Worm (Caenorhabditis elegans) whole organism, L2 larva: Measurements from ENCODE around the gene F32D8.8.
A peak's percentile ranks its signal among the peaks of the same experiment; 100 is the strongest.

Source experiments
- C34F6.9 ChIP-seq: fragments of 150-350 bp; optimal IDR thresholded peaks from 2 replicates; lab custom pipeline; 2014; ENCODE audit warnings: missing biosample characterization, missing genetic modification characterization
- F13H6.1 ChIP-seq: sonication (generic microtip); optimal IDR thresholded peaks from 2 replicates; lab custom pipeline; 2016; ENCODE audit warnings: missing genetic modification characterization, missing compliant biosample characterization
- R02D3.7 ChIP-seq: fragments of 150-350 bp; optimal IDR thresholded peaks from 2 replicates; lab custom pipeline; 2014; ENCODE audit warnings: missing biosample characterization, missing genetic modification characterization
- Y55F3AM.14 ChIP-seq: fragments of 200-800 bp; sonication (Bioruptor generic); optimal IDR thresholded peaks from 2 replicates; lab custom pipeline; 2018; ENCODE audit warnings: mild to moderate bottlenecking, missing genetic modification characterization, missing compliant biosample characterization
- ZK546.5 ChIP-seq: sonication (generic microtip); optimal IDR thresholded peaks from 2 replicates; lab custom pipeline; 2017; ENCODE audit warnings: missing biosample characterization, missing genetic modification characterization
- alr-1 ChIP-seq: fragments of 150-350 bp; optimal IDR thresholded peaks from 2 replicates; lab custom pipeline; 2014; ENCODE audit warnings: missing biosample characterization, missing genetic modification characterization
- aly-2 ChIP-seq: fragments of 150-350 bp; optimal IDR thresholded peaks from 2 replicates; lab custom pipeline; 2014; ENCODE audit warnings: missing biosample characterization, missing genetic modification characterization
- ama-1 ChIP-seq: fragments of 150-350 bp; optimal IDR thresholded peaks from 2 replicates; lab custom pipeline; 2018; ENCODE audit warnings: inconsistent platforms
- blmp-1 ChIP-seq: sonication (generic microtip); optimal IDR thresholded peaks from 2 replicates; lab custom pipeline; 2017; ENCODE audit warnings: missing genetic modification characterization, mild to moderate bottlenecking, missing compliant biosample characterization, antibody characterized with exemption, moderate library complexity; ENCODE audit not compliant: insufficient read depth
- ceh-16 ChIP-seq: fragments of 150-350 bp; optimal IDR thresholded peaks from 2 replicates; lab custom pipeline; 2014; ENCODE audit warnings: missing biosample characterization, missing genetic modification characterization
- ceh-82 ChIP-seq: fragments of 150-350 bp; optimal IDR thresholded peaks from 2 replicates; lab custom pipeline; 2014; ENCODE audit warnings: missing biosample characterization, missing genetic modification characterization
- crh-2 ChIP-seq: sonication (generic microtip); optimal IDR thresholded peaks from 2 replicates; lab custom pipeline; 2017; ENCODE audit warnings: missing biosample characterization, missing genetic modification characterization
- dmd-4 ChIP-seq: sonication (generic microtip); optimal IDR thresholded peaks from 2 replicates; lab custom pipeline; 2017; ENCODE audit warnings: missing biosample characterization, missing genetic modification characterization
- egl-27 ChIP-seq: sonication (generic microtip); optimal IDR thresholded peaks from 3 replicates; lab custom pipeline; 2017; ENCODE audit warnings: missing biosample characterization, missing genetic modification reagents, missing genetic modification characterization
- elt-1 ChIP-seq: fragments of 150-350 bp; optimal IDR thresholded peaks from 2 replicates; lab custom pipeline; 2014; ENCODE audit warnings: missing biosample characterization, missing genetic modification characterization
- elt-3 ChIP-seq: sonication (generic microtip); optimal IDR thresholded peaks from 2 replicates; lab custom pipeline; 2017; ENCODE audit warnings: missing biosample characterization, missing genetic modification characterization
- fos-1 ChIP-seq: fragments of 150-350 bp; optimal IDR thresholded peaks from 2 replicates; lab custom pipeline; 2014; ENCODE audit warnings: missing biosample characterization, missing genetic modification characterization
- gmeb-1 ChIP-seq: fragments of 150-350 bp; optimal IDR thresholded peaks from 2 replicates; lab custom pipeline; 2014; ENCODE audit warnings: missing biosample characterization, missing genetic modification characterization
- lin-11 ChIP-seq: fragments of 150-350 bp; sonication (generic microtip); optimal IDR thresholded peaks from 2 replicates; lab custom pipeline; 2014; ENCODE audit warnings: missing biosample characterization, missing genetic modification characterization, inconsistent platforms, mixed read lengths
- lin-13 ChIP-seq: fragments of 150-350 bp; optimal IDR thresholded peaks from 2 replicates; lab custom pipeline; 2014; ENCODE audit warnings: missing biosample characterization, missing genetic modification reagents, missing genetic modification characterization
- lin-39 ChIP-seq: fragments of 150-350 bp; optimal IDR thresholded peaks from 2 replicates; lab custom pipeline; 2014; ENCODE audit warnings: missing biosample characterization, missing genetic modification reagents, missing genetic modification characterization
- lsy-2 ChIP-seq, 2 experiments: fragments of 150-350 bp in 1 of 2; sonication (generic microtip) in 1 of 2; optimal IDR thresholded peaks; 2 replicates each; lab custom pipeline; 2014 to 2017; ENCODE audit warnings: missing biosample characterization in 2 of 2, missing genetic modification characterization in 2 of 2
- mab-5 ChIP-seq: fragments of 150-350 bp; optimal IDR thresholded peaks from 2 replicates; lab custom pipeline; 2014; ENCODE audit warnings: missing biosample characterization, missing genetic modification characterization
- mbf-1 ChIP-seq: sonication (generic microtip); optimal IDR thresholded peaks from 2 replicates; lab custom pipeline; 2017; ENCODE audit warnings: missing biosample characterization, missing genetic modification characterization
- mdl-1 ChIP-seq, 2 experiments: fragments of 150-350 bp in 1 of 2; sonication (generic microtip) in 1 of 2; optimal IDR thresholded peaks; 2 replicates each; lab custom pipeline; 2017; ENCODE audit warnings: missing biosample characterization in 2 of 2, missing genetic modification characterization in 2 of 2
- nhr-10 ChIP-seq: sonication (generic microtip); optimal IDR thresholded peaks from 2 replicates; lab custom pipeline; 2017; ENCODE audit warnings: missing biosample characterization, missing genetic modification characterization
- nhr-11 ChIP-seq: fragments of 150-350 bp; optimal IDR thresholded peaks from 2 replicates; lab custom pipeline; 2014; ENCODE audit warnings: missing biosample characterization, missing genetic modification characterization
- nhr-12 ChIP-seq: fragments of 150-350 bp; optimal IDR thresholded peaks from 2 replicates; lab custom pipeline; 2014; ENCODE audit warnings: missing biosample characterization, missing genetic modification characterization
- nhr-129 ChIP-seq: fragments of 150-350 bp; optimal IDR thresholded peaks from 2 replicates; lab custom pipeline; 2014; ENCODE audit warnings: missing biosample characterization, missing genetic modification characterization
- nhr-21 ChIP-seq: fragments of 150-350 bp; optimal IDR thresholded peaks from 2 replicates; lab custom pipeline; 2014; ENCODE audit warnings: missing biosample characterization, missing genetic modification characterization
- nhr-237 ChIP-seq: fragments of 150-350 bp; optimal IDR thresholded peaks from 2 replicates; lab custom pipeline; 2014; ENCODE audit warnings: missing biosample characterization, missing genetic modification characterization
- nhr-25 ChIP-seq: fragments of 150-350 bp; sonication (generic microtip); optimal IDR thresholded peaks from 3 replicates; lab custom pipeline; 2014; ENCODE audit warnings: missing biosample characterization, missing genetic modification characterization
- nhr-6 ChIP-seq: fragments of 150-350 bp; optimal IDR thresholded peaks from 2 replicates; lab custom pipeline; 2014; ENCODE audit warnings: missing biosample characterization, missing genetic modification characterization
- nhr-77 ChIP-seq: fragments of 150-350 bp; optimal IDR thresholded peaks from 2 replicates; lab custom pipeline; 2014; ENCODE audit warnings: missing biosample characterization, missing genetic modification characterization
- peb-1 ChIP-seq: fragments of 150-350 bp; optimal IDR thresholded peaks from 2 replicates; lab custom pipeline; 2014; ENCODE audit warnings: missing biosample characterization, missing genetic modification characterization
- sem-4 ChIP-seq: fragments of 150-350 bp; optimal IDR thresholded peaks from 2 replicates; lab custom pipeline; 2014; ENCODE audit warnings: missing biosample characterization, missing genetic modification reagents, missing genetic modification characterization
- skn-1 ChIP-seq: sonication (generic microtip); optimal IDR thresholded peaks from 2 replicates; lab custom pipeline; 2017; ENCODE audit warnings: missing biosample characterization, missing genetic modification characterization
- sma-3 ChIP-seq: sonication (generic microtip); optimal IDR thresholded peaks from 2 replicates; lab custom pipeline; 2016; ENCODE audit warnings: missing genetic modification reagents, missing genetic modification characterization, missing compliant biosample characterization
- sma-9 ChIP-seq, 2 experiments: fragments of 150-350 bp in 1 of 2; sonication (generic microtip) in 1 of 2; optimal IDR thresholded peaks; 2 replicates each; lab custom pipeline; 2014 to 2016; ENCODE audit warnings: missing genetic modification characterization in 2 of 2, mild to moderate bottlenecking in 1 of 2, missing biosample characterization in 1 of 2, missing compliant biosample characterization in 1 of 2, missing genetic modification reagents in 1 of 2, moderate library complexity in 1 of 2
- snpc-4 ChIP-seq: fragments of 150-350 bp; optimal IDR thresholded peaks from 2 replicates; lab custom pipeline; 2014; ENCODE audit warnings: missing biosample characterization, missing genetic modification characterization
- unc-39 ChIP-seq: fragments of 150-350 bp; optimal IDR thresholded peaks from 2 replicates; lab custom pipeline; 2014; ENCODE audit warnings: missing biosample characterization, missing genetic modification characterization
- unc-55 ChIP-seq: fragments of 150-350 bp; sonication (generic microtip); optimal IDR thresholded peaks from 3 replicates; lab custom pipeline; 2014; ENCODE audit warnings: missing biosample characterization, missing genetic modification reagents, missing genetic modification characterization
- unc-62 ChIP-seq: fragments of 150-350 bp; optimal IDR thresholded peaks from 2 replicates; lab custom pipeline; 2014; ENCODE audit warnings: missing biosample characterization, missing genetic modification reagents, missing genetic modification characterization
- zag-1 ChIP-seq: fragments of 150-350 bp; optimal IDR thresholded peaks from 2 replicates; lab custom pipeline; 2014; ENCODE audit warnings: missing biosample characterization, missing genetic modification characterization
- ztf-1 ChIP-seq: fragments of 200-800 bp; sonication (Bioruptor generic); conservative IDR thresholded peaks from 2 replicates; pipeline ENCODE4 v1.3.6; 2022; ENCODE audit warnings: missing genetic modification characterization, missing compliant biosample characterization
- ztf-11 ChIP-seq: sonication (generic microtip); optimal IDR thresholded peaks from 2 replicates; lab custom pipeline; 2017; ENCODE audit warnings: missing biosample characterization, missing genetic modification characterization
- ztf-4 ChIP-seq: fragments of 150-350 bp; optimal IDR thresholded peaks from 2 replicates; lab custom pipeline; 2014; ENCODE audit warnings: missing biosample characterization, missing genetic modification characterization

The F32D8.8 gene

ce11 chrV:10871457-10871861 is 31.1 kb downstream of the F32D8.8 start (continued):
- TF ChIP-seq ama-1 (lab: Kevin White, UChicago): no peak
- no peak for TF ChIP-seq ZK546.5 (tag; lab: Kevin White, UChicago)
- peak; percentile 92 for TF ChIP-seq crh-2 (tag; lab: Kevin White, UChicago)
- no peak for TF ChIP-seq elt-1
- peak; percentile 61 for TF ChIP-seq lin-11 (tag; lab: Kevin White, UChicago)
- TF ChIP-seq elt-3 (tag; lab: Kevin White, UChicago): no peak
- peak; percentile 93 for TF ChIP-seq nhr-129
- TF ChIP-seq mbf-1: no peak
- TF ChIP-seq alr-1 (tag; lab: Kevin White, UChicago): no peak
- TF ChIP-seq aly-2 (tag; lab: Kevin White, UChicago): no peak
- peak; percentile 88 for TF ChIP-seq zag-1 (tag; lab: Kevin White, UChicago)
- TF ChIP-seq sma-3: peak; percentile 48
- TF ChIP-seq unc-62 (GFP tag; lab: Kevin White, UChicago): no peak
- peak; percentile 46 for TF ChIP-seq nhr-11 (tag; lab: Kevin White, UChicago)
- TF ChIP-seq lin-13 (GFP tag; lab: Kevin White, UChicago): peak; percentile 66
- TF ChIP-seq nhr-25: peak; percentile 50

ce11 chrV:10870050-10870449 is 32.5 kb downstream of the F32D8.8 start:
- TF ChIP-seq sma-9 (GFP tag; optimal IDR thresholded peaks at IDR 0.05; lab: Kevin White, UChicago) (peak; percentile 8), sma-9 (tag; optimal IDR thresholded peaks at IDR 0.05; lab: Kevin White, UChicago) (no peak), nhr-21 (tag; lab: Kevin White, UChicago) (no peak), nhr-129 (peak; percentile 64), fos-1 (tag; lab: Kevin White, UChicago) (peak; percentile 24)

DNA sequence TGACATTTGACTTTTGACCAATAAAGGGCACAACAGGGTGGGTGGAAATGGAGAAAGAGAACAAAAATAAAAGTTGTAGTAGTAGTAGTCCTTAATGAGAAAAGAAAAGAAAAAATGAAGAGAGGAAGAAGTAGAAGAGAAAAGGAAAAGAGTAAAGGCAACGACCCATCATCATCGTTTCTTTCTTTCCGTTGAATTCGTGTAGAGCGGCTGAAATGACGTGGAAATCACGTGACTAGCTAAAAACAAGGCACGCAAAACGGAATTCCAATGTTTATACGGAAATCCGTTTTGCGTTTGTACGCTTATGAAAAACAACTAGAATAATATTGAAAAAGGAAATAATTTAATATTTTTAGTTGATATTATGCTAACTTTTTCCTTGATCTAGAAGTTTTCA is 35.0 kb downstream of the F32D8.8 start:
- TF ChIP-seq nhr-129 (peak; percentile 45), nhr-10 (tag; lab: Kevin White, UChicago) (no peak), nhr-6 (tag; lab: Kevin White, UChicago) (no peak), snpc-4 (tag; lab: Kevin White, UChicago) (no peak), gmeb-1 (no peak), lin-13 (GFP tag; lab: Kevin White, UChicago) (no peak), alr-1 (tag; lab: Kevin White, UChicago) (no peak), nhr-21 (tag; lab: Kevin White, UChicago) (peak; percentile 39), ceh-16 (tag; lab: Kevin White, UChicago) (no peak), crh-2 (tag; lab: Kevin White, UChicago) (peak; percentile 92), sem-4 (peak; percentile 0), nhr-25 (peak; percentile 35), dmd-4 (tag; lab: Kevin White, UChicago) (no peak), ztf-11 (tag; lab: Kevin White, UChicago) (no peak), sma-9 (GFP tag; optimal IDR thresholded peaks at IDR 0.05; lab: Kevin White, UChicago) (peak; percentile 75), sma-9 (tag; optimal IDR thresholded peaks at IDR 0.05; lab: Kevin White, UChicago) (no peak), lsy-2 (tag; optimal IDR thresholded peaks at IDR 0.05; lab: Kevin White, UChicago) (peak in 1 of 2 experiments; percentile 48), lin-39 (no peak), blmp-1 (tag; lab: Kevin White, UChicago) (peak; percentile 78), elt-1 (no peak), ztf-1 (GFP tag; lab: Robert Waterston, UW) (no peak), nhr-12 (tag; lab: Kevin White, UChicago) (no peak), skn-1 (no peak), peb-1 (tag; lab: Kevin White, UChicago) (no peak), nhr-77 (no peak), mdl-1 (tag; optimal IDR thresholded peaks at IDR 0.05; lab: Kevin White, UChicago) (peak; percentile 19 to 40), F13H6.1 (tag; lab: Kevin White, UChicago) (peak; percentile 8), nhr-11 (tag; lab: Kevin White, UChicago) (no peak), zag-1 (tag; lab: Kevin White, UChicago) (no peak), egl-27 (tag; lab: Kevin White, UChicago) (no peak), unc-39 (tag; lab: Kevin White, UChicago) (no peak), ama-1 (lab: Kevin White, UChicago) (no peak), unc-62 (GFP tag; lab: Kevin White, UChicago) (no peak), fos-1 (tag; lab: Kevin White, UChicago) (peak; percentile 32), elt-3 (tag; lab: Kevin White, UChicago) (no peak), C34F6.9 (tag; lab: Kevin White, UChicago) (peak; percentile 51), lin-11 (tag; lab: Kevin White, UChicago) (no peak), nhr-237 (no peak), ceh-82 (no peak), R02D3.7 (no peak), Y55F3AM.14 (GFP tag; lab: Kevin White, UChicago) (peak; percentile 70), unc-55 (peak; percentile 19), sma-3 (peak; percentile 9), mbf-1 (no peak), mab-5 (tag; lab: Kevin White, UChicago) (no peak), aly-2 (tag; lab: Kevin White, UChicago) (no peak), ztf-4 (tag; lab: Kevin White, UChicago) (peak; percentile 7), ZK546.5 (tag; lab: Kevin White, UChicago) (no peak)
